Worm (Caenorhabditis elegans): ENCODE data around the gene B0035.22.

- TF ChIP-seq ztf-11 (tag; optimal IDR thresholded peaks at IDR 0.05) (no peak), ama-1 (optimal IDR thresholded peaks at IDR 0.05) (no peak)
Measured at ce11 chrIV:11348822-11349221, 33.9 kb downstream of the B0035.22 start.
